Fruit fly (Drosophila melanogaster): ENCODE results near the gene Nrt.

Gene Nrt

DNA sequence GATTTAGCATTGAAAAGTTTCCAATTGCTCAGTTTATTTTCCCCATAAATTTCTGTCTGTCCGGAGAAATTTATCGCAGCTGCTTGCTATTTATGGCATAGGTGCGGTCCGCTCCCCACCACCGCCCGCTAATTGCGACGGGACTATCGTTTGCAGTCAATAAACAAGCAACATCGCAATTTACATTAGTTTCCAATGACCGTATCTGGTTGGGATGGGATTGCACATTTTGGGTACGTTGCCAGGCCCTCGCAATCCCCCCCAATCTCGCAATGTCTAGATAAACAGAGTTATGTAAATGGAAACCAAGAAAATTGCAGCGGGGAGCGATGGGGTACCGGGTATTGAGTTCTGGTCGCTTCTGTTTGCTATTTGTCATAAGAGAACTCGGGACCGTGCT is 38.8 kb downstream of the Nrt start, which contains the start of gene nudC:
Gene nudC, plus strand, starts transcription at position 368 of the 400 bp plus-strand sequence.
- TF ChIP-seq Pdp1 (GFP tag; optimal IDR thresholded peaks at IDR 0.05) (peak in 1 of 2 experiments; percentile 69), mirr (GFP tag; optimal IDR thresholded peaks at IDR 0.05) (peak; percentile 5), YL-1 (GFP tag; optimal IDR thresholded peaks at IDR 0.05) (no peak), eve (GFP tag; optimal IDR thresholded peaks at IDR 0.05) (no peak), HLH3B (GFP tag; IDR thresholded peaks at IDR 0.05) (peak; percentile 20; the same call in 1 of the 2 replicates), crol (GFP tag; IDR thresholded peaks at IDR 0.05) (peak; percentile 76), gsb (GFP tag; IDR thresholded peaks at IDR 0.05) (no peak), HHEX (GFP tag; optimal IDR thresholded peaks at IDR 0.05) (peak; percentile 3), ci (GFP tag; IDR thresholded peaks at IDR 0.05) (peak; percentile 47; the same call in 1 of the 3 replicates), otp (GFP tag; IDR thresholded peaks at IDR 0.05) (0 out of 3 replicates have a peak, but pooled peaks have one; percentile 59), CG17328 (GFP tag; IDR thresholded peaks at IDR 0.05) (0 out of 2 replicates have a peak, but pooled peaks have one; percentile 19), Opbp (GFP tag; IDR thresholded peaks at IDR 0.05; ENCODE audit: partially characterized antibody) (0 out of 3 replicates have a peak, but pooled peaks have one; percentile 6), CG16815 (GFP tag; optimal IDR thresholded peaks at IDR 0.05) (no peak), CG12155 (GFP tag; optimal IDR thresholded peaks at IDR 0.05) (no peak), CG8290 (GFP tag; optimal IDR thresholded peaks at IDR 0.05) (no peak), CG8290 (tag; optimal IDR thresholded peaks at IDR 0.05) (peak in 1 of 2 experiments; percentile 6), Optix (GFP tag; IDR thresholded peaks at IDR 0.05) (0 out of 3 replicates have a peak, but pooled peaks have one; percentile 38), vfl (GFP tag; optimal IDR thresholded peaks at IDR 0.05) (no peak), CG2116 (GFP tag; optimal IDR thresholded peaks at IDR 0.05) (no peak), ham (GFP tag; IDR thresholded peaks at IDR 0.05) (no peak), Deaf1 (tag; optimal IDR thresholded peaks at IDR 0.05) (no peak), cwo (GFP tag; optimal IDR thresholded peaks at IDR 0.05) (no peak), sens (GFP tag) (peak; percentile 49), chinmo (GFP tag; IDR thresholded peaks at IDR 0.05; ENCODE audit: partially characterized antibody) (0 out of 4 replicates have a peak, but pooled peaks have one; percentile 53), CG32532 (GFP tag; IDR thresholded peaks at IDR 0.05) (no peak), CG10959 (GFP tag; IDR thresholded peaks at IDR 0.05) (0 out of 2 replicates have a peak, but pooled peaks have one; percentile 13), Med (GFP tag) (peak; percentile 50), so (GFP tag; IDR thresholded peaks at IDR 0.05) (0 out of 3 replicates have a peak, but pooled peaks have one; percentile 21)

DNA sequence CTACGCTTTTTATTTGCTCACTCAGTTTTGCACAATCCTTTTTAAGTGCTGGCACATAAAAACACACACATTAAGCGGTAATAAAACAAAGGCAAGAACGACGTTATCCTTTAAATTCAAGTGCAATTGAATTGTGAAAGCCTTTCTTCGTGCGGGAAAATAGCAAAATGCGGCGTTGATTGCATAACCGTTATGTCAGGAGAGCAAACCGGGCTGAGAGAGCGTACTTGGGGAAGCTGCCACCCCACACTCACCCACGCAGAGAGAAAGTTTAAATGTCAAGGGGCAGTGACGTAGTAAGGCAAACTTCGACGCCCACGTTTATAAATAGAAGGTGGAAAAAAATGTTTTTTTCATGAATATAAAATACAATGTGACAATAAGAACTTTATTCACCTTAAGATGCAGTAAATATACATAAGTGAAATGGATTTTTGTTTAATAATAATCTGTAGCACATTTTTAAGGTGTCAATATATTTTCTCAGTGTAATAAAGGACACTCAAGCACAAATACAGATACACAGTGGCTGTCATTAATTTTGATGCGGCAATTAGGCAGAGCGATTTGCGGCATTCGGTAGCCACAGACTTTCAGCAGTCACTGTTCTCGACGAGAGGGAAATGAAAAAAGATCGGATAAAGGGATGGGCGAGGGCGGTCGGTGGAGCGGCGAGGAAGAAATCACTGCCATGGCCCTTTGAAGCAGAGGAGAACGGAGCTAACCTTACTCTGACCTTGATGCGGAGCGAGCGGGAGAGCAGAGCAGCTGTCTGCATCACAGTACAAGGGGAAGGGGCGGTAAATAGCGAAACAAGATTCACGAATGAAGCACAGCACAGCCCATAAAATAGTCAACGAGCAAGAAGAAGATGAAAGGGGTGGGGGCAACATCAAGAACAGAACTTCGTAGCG is 40.2 kb downstream of the Nrt start:
- TF ChIP-seq chm (GFP tag; IDR thresholded peaks at IDR 0.05) (no peak), Fer3 (tag; optimal IDR thresholded peaks at IDR 0.05) (peak; percentile 46), sima (GFP tag; optimal IDR thresholded peaks at IDR 0.05) (no peak), NFAT (GFP tag; IDR thresholded peaks at IDR 0.05) (peak; percentile 13; the same call in 1 of the 2 replicates), ro (GFP tag; IDR thresholded peaks at IDR 0.05) (no peak), CG3163 (GFP tag; optimal IDR thresholded peaks at IDR 0.05) (no peak), Gsc (GFP tag; IDR thresholded peaks at IDR 0.05) (no peak), Max (GFP tag; optimal IDR thresholded peaks at IDR 0.05) (no peak), Myb (GFP tag; optimal IDR thresholded peaks at IDR 0.05) (no peak), CG6254 (GFP tag; optimal IDR thresholded peaks at IDR 0.05) (no peak), CG7786 (GFP tag; optimal IDR thresholded peaks at IDR 0.05) (peak; percentile 37), chn (GFP tag; optimal IDR thresholded peaks at IDR 0.05) (peak; percentile 37), Rx (GFP tag; IDR thresholded peaks at IDR 0.05) (no peak), CG12219 (GFP tag; optimal IDR thresholded peaks at IDR 0.05) (no peak), p53 (GFP tag; optimal IDR thresholded peaks at IDR 0.05) (no peak), croc (GFP tag; conservative IDR thresholded peaks at IDR 0.05) (no peak), CG9932 (GFP tag; IDR thresholded peaks at IDR 0.05) (peak; percentile 26; the same call in 1 of the 2 replicates), Hmr (GFP tag; optimal IDR thresholded peaks at IDR 0.05) (peak; percentile 79), Aef1 (GFP tag; IDR thresholded peaks at IDR 0.05) (peak; percentile 25; the same call in 1 of the 3 replicates), gcm (GFP tag; optimal IDR thresholded peaks at IDR 0.05) (peak; percentile 13), abd-A (tag; optimal IDR thresholded peaks at IDR 0.05) (peak; percentile 93), az2 (GFP tag; optimal IDR thresholded peaks at IDR 0.05) (peak; percentile 13)

Data from whole organism, embryonic.